Worm (Caenorhabditis elegans) whole organism, late embryonic: ENCODE measurements around the gene Y66D12A.10.

Experiments used
- T23F11.4 ChIP-seq: fragments of 200-800 bp; sonication (Bioruptor generic); optimal IDR thresholded peaks from 2 replicates; lab custom pipeline; 2018; ENCODE audit warnings: mild to moderate bottlenecking, missing genetic modification characterization, missing compliant biosample characterization
- ama-1 ChIP-seq: fragments of 150-350 bp; optimal IDR thresholded peaks from 2 replicates; lab custom pipeline; 2014
- ceh-2 ChIP-seq: sonication (generic microtip); optimal IDR thresholded peaks from 2 replicates; lab custom pipeline; 2016; ENCODE audit warnings: missing genotype, missing genetic modification characterization, missing compliant biosample characterization
- dmd-4 ChIP-seq: sonication (generic microtip); optimal IDR thresholded peaks from 2 replicates; lab custom pipeline; 2016; ENCODE audit warnings: borderline replicate concordance, missing genetic modification characterization, missing compliant biosample characterization
- fkh-10 ChIP-seq: fragments of 150-350 bp; optimal IDR thresholded peaks from 2 replicates; lab custom pipeline; 2014; ENCODE audit warnings: missing biosample characterization, missing genetic modification reagents, missing genetic modification characterization
- nhr-11 ChIP-seq: fragments of 150-350 bp; optimal IDR thresholded peaks from 2 replicates; lab custom pipeline; 2014; ENCODE audit warnings: missing biosample characterization, missing genetic modification characterization
- pha-4 ChIP-seq: fragments of 150-350 bp; optimal IDR thresholded peaks from 2 replicates; lab custom pipeline; 2018; ENCODE audit warnings: missing biosample characterization, missing genetic modification reagents, missing genetic modification characterization
- pqm-1 ChIP-seq: sonication (generic microtip); optimal IDR thresholded peaks from 2 replicates; lab custom pipeline; 2016; ENCODE audit warnings: missing genetic modification characterization, missing compliant biosample characterization
- zip-5 ChIP-seq: sonication (generic microtip); optimal IDR thresholded peaks from 2 replicates; lab custom pipeline; 2016; ENCODE audit warnings: missing genetic modification characterization, missing compliant biosample characterization

- no peak for TF ChIP-seq fkh-10 (GFP tag; lab: Kevin White, UChicago)
- no peak for TF ChIP-seq dmd-4
- TF ChIP-seq nhr-11 (tag; lab: Kevin White, UChicago): no peak
- no peak for TF ChIP-seq zip-5
- TF ChIP-seq T23F11.4: no peak
- TF ChIP-seq ama-1: no peak
- no peak for TF ChIP-seq ceh-2
- TF ChIP-seq pqm-1 (tag; lab: Kevin White, UChicago): no peak
- no peak for TF ChIP-seq pha-4 (tag; lab: Kevin White, UChicago)
Observed at ce11 chrIII:11609568-11609967, 43.9 kb downstream of the Y66D12A.10 start, which contains the start of gene Y66D12A.30.
